Fruit fly (Drosophila melanogaster) whole organism, embryonic: Measurements from ENCODE around the gene alpha-Man-Ia.
A peak's percentile ranks its signal among the peaks of the same experiment; 100 is the strongest.

Experiments used
- Atf3 ChIP-seq: fragments of 200-800 bp; sonication (Bioruptor generic); optimal IDR thresholded peaks from 3 replicates; lab custom pipeline; 2016; ENCODE audit warnings: missing biosample characterization, missing genetic modification characterization
- CG10147 ChIP-seq: fragments of 200-800 bp; sonication (Bioruptor generic); optimal IDR thresholded peaks from 2 replicates; lab custom pipeline; 2019; ENCODE audit warnings: missing biosample characterization, mild to moderate bottlenecking, missing genetic modification characterization, moderate library complexity
- CG11093 ChIP-seq: fragments of 200-800 bp; sonication (Bioruptor generic); IDR thresholded peaks from 3 replicates; pipeline ENCODE4 v1.3.6; 2022; ENCODE audit warnings: missing biosample characterization, missing genetic modification characterization
- CG11456 ChIP-seq: fragments of 200-800 bp; sonication (Bioruptor generic); IDR thresholded peaks from 3 replicates; pipeline ENCODE4 v1.3.6; 2022; ENCODE audit warnings: missing biosample characterization, missing genetic modification characterization
- CG12659 ChIP-seq: fragments of 200-800 bp; sonication (Bioruptor generic); optimal IDR thresholded peaks from 3 replicates; lab custom pipeline; 2017; ENCODE audit warnings: mild to moderate bottlenecking, missing biosample characterization, missing genetic modification reagents, missing genetic modification characterization
- CG12769 ChIP-seq: fragments of 200-800 bp; sonication (Bioruptor generic); optimal IDR thresholded peaks from 2 replicates; lab custom pipeline; 2019; ENCODE audit warnings: missing biosample characterization, mild to moderate bottlenecking, missing genetic modification characterization, moderate library complexity
- CG13775 ChIP-seq: fragments of 200-800 bp; sonication (Bioruptor generic); optimal IDR thresholded peaks from 3 replicates; lab custom pipeline; 2017; ENCODE audit warnings: missing biosample characterization, mild to moderate bottlenecking, missing genetic modification characterization
- CG14710 ChIP-seq: fragments of 200-800 bp; sonication (Bioruptor generic); optimal IDR thresholded peaks from 3 replicates; lab custom pipeline; 2019; ENCODE audit warnings: missing biosample characterization, mild to moderate bottlenecking, missing genetic modification characterization, moderate library complexity
- CG15269 ChIP-seq: fragments of 200-800 bp; sonication (Bioruptor generic); optimal IDR thresholded peaks from 2 replicates; lab custom pipeline; 2018; ENCODE audit warnings: missing biosample characterization, mild to moderate bottlenecking, missing genetic modification characterization, moderate library complexity
- CG16813 ChIP-seq: fragments of 200-800 bp; sonication (Bioruptor generic); IDR thresholded peaks from 3 replicates; pipeline ENCODE4 v1.3.6; 2022; ENCODE audit warnings: missing biosample characterization, missing genetic modification characterization; ENCODE audit not compliant: partially characterized antibody
- CG18599 ChIP-seq: fragments of 200-800 bp; sonication (Bioruptor generic); optimal IDR thresholded peaks from 3 replicates; lab custom pipeline; 2017; ENCODE audit warnings: missing biosample characterization, missing genetic modification characterization, mild to moderate bottlenecking, moderate library complexity, missing genetic modification reagents
- CG2875 ChIP-seq: fragments of 200-800 bp; sonication (Bioruptor generic); optimal IDR thresholded peaks from 2 replicates; lab custom pipeline; 2017; ENCODE audit warnings: missing biosample characterization, mild to moderate bottlenecking, missing genetic modification characterization, missing genetic modification reagents
- CG32767 ChIP-seq: fragments of 200-800 bp; sonication (Bioruptor generic); IDR thresholded peaks from 2 replicates; pipeline ENCODE4 v1.3.6; 2022; ENCODE audit warnings: missing biosample characterization, missing genetic modification characterization
- CG33213 ChIP-seq: fragments of 200-800 bp; sonication (Bioruptor generic); optimal IDR thresholded peaks from 3 replicates; lab custom pipeline; 2016; ENCODE audit warnings: missing biosample characterization, missing genetic modification characterization
- CG3726 ChIP-seq: fragments of 200-800 bp; sonication (Bioruptor generic); IDR thresholded peaks from 3 replicates; pipeline ENCODE4, ENCODE4 v1.3.6; 2022; ENCODE audit warnings: missing biosample characterization, missing genetic modification characterization
- CG4404 ChIP-seq: fragments of 200-800 bp; sonication (Bioruptor generic); IDR thresholded peaks from 2 replicates; pipeline ENCODE4 v1.3.6; 2022; ENCODE audit warnings: missing biosample characterization, missing genetic modification characterization
- CG4854 ChIP-seq: fragments of 200-800 bp; sonication (Bioruptor generic); optimal IDR thresholded peaks from 2 replicates; lab custom pipeline; 2016; ENCODE audit warnings: missing biosample characterization, missing genetic modification characterization, inconsistent platforms
- CG6689 ChIP-seq: fragments of 200-800 bp; sonication (Bioruptor generic); IDR thresholded peaks from 2 replicates; pipeline ENCODE4 v1.3.6; 2022; ENCODE audit warnings: missing biosample characterization, missing genetic modification characterization
- CG8290 ChIP-seq, 3 experiments: fragments of 200-800 bp; sonication (Bioruptor generic); optimal IDR thresholded peaks; 2 replicates each; lab custom pipeline; 2016 to 2019; ENCODE audit warnings: missing biosample characterization in 3 of 3, missing genetic modification characterization in 3 of 3, mild to moderate bottlenecking in 2 of 3, moderate library complexity in 1 of 3
- CTCF ChIP-seq: fragments of 200-800 bp; sonication (Bioruptor generic); optimal IDR thresholded peaks from 2 replicates; lab custom pipeline; 2017; ENCODE audit warnings: missing biosample characterization, mild to moderate bottlenecking, missing genetic modification characterization, moderate library complexity
- CoRest ChIP-seq: fragments of 200-800 bp; sonication (Bioruptor generic); optimal IDR thresholded peaks from 3 replicates; lab custom pipeline; 2018; ENCODE audit warnings: missing biosample characterization, mild to moderate bottlenecking, missing genetic modification characterization, moderate library complexity
- D ChIP-seq, 2 experiments: fragments of 200-800 bp in 1 of 2; fragments of >200 bp in 1 of 2; sonication (Bioruptor generic) in 1 of 2; optimal IDR thresholded peaks; 2 replicates in 1 of 2; 3 replicates in 1 of 2; lab custom pipeline; 2017; ENCODE audit warnings: mild to moderate bottlenecking in 1 of 2, missing biosample characterization in 1 of 2, missing genetic modification characterization in 1 of 2, missing genetic modification reagents in 1 of 2
- Dp ChIP-seq: fragments of 200-800 bp; sonication (Bioruptor generic); optimal IDR thresholded peaks from 2 replicates; lab custom pipeline; 2018; ENCODE audit warnings: missing biosample characterization, mild to moderate bottlenecking, missing genetic modification characterization, moderate library complexity
- Elba2 ChIP-seq: fragments of 200-800 bp; sonication (Bioruptor generic); optimal IDR thresholded peaks from 3 replicates; lab custom pipeline; 2016; ENCODE audit warnings: missing biosample characterization, missing genetic modification characterization
- Fer1 ChIP-seq: fragments of 200-800 bp; sonication (Bioruptor generic); optimal IDR thresholded peaks from 2 replicates; lab custom pipeline; 2017; ENCODE audit warnings: missing biosample characterization, mild to moderate bottlenecking, missing genetic modification characterization
- H2.0 ChIP-seq: fragments of 200-800 bp; sonication (Bioruptor generic); IDR thresholded peaks from 2 replicates; pipeline ENCODE4 v1.3.6; 2022; ENCODE audit warnings: missing biosample characterization, missing genetic modification characterization
- Hey ChIP-seq: fragments of 200-800 bp; sonication (Bioruptor generic); optimal IDR thresholded peaks from 3 replicates; lab custom pipeline; 2018; ENCODE audit warnings: missing biosample characterization, mild to moderate bottlenecking, missing genetic modification characterization
- Hr39 ChIP-seq: fragments of >200 bp; optimal IDR thresholded peaks from 2 replicates; lab custom pipeline; 2017
- Lpt ChIP-seq: fragments of >200 bp; optimal IDR thresholded peaks from 2 replicates; lab custom pipeline; 2018; ENCODE audit warnings: missing biosample characterization, missing genetic modification characterization
- Mad ChIP-seq: fragments of 200-800 bp; sonication (Bioruptor generic); optimal IDR thresholded peaks from 2 replicates; lab custom pipeline; 2016; ENCODE audit warnings: missing biosample characterization, missing genetic modification characterization
- Mes4 ChIP-seq: fragments of 200-800 bp; sonication (Bioruptor generic); optimal IDR thresholded peaks from 2 replicates; lab custom pipeline; 2016; ENCODE audit warnings: missing biosample characterization, missing genetic modification characterization
- Mrtf ChIP-seq: fragments of 200-800 bp; sonication (Bioruptor generic); IDR thresholded peaks from 3 replicates; pipeline ENCODE4 v1.3.6; 2022; ENCODE audit warnings: missing biosample characterization, missing genetic modification characterization
- NK7.1 ChIP-seq: fragments of 200-800 bp; sonication (Bioruptor generic); optimal IDR thresholded peaks from 3 replicates; lab custom pipeline; 2016; ENCODE audit warnings: missing biosample characterization, missing genetic modification characterization
- ac ChIP-seq: fragments of 200-800 bp; sonication (Bioruptor generic); optimal IDR thresholded peaks from 3 replicates; lab custom pipeline; 2017; ENCODE audit warnings: missing biosample characterization, mild to moderate bottlenecking, missing genetic modification characterization
- amos ChIP-seq: fragments of 200-800 bp; sonication (Bioruptor generic); IDR thresholded peaks from 2 replicates; pipeline ENCODE4 v1.3.6; 2022; ENCODE audit warnings: missing biosample characterization, missing genetic modification characterization; ENCODE audit not compliant: partially characterized antibody
- bcd ChIP-seq: fragments of 200-800 bp; sonication (Bioruptor generic); optimal IDR thresholded peaks from 2 replicates; lab custom pipeline; 2017; ENCODE audit warnings: missing biosample characterization, mild to moderate bottlenecking, missing genetic modification characterization
- bowl ChIP-seq: fragments of 200-800 bp; sonication (Bioruptor generic); IDR thresholded peaks from 2 replicates; pipeline ENCODE4 v1.3.6; 2022; ENCODE audit warnings: missing biosample characterization, missing genetic modification characterization
- cwo ChIP-seq: fragments of 200-800 bp; sonication (Bioruptor generic); optimal IDR thresholded peaks from 3 replicates; lab custom pipeline; 2017; ENCODE audit warnings: missing biosample characterization, missing genetic modification characterization, mild to moderate bottlenecking, moderate library complexity, missing genetic modification reagents
- dati ChIP-seq: fragments of 200-800 bp; sonication (Bioruptor generic); IDR thresholded peaks from 2 replicates; pipeline ENCODE4 v1.3.6; 2022; ENCODE audit warnings: missing biosample characterization, missing genetic modification characterization
- emc ChIP-seq: fragments of 200-800 bp; sonication (Bioruptor generic); optimal IDR thresholded peaks from 2 replicates; lab custom pipeline; 2016; ENCODE audit warnings: missing biosample characterization, missing genetic modification characterization
- ems ChIP-seq: fragments of 200-800 bp; sonication (Bioruptor generic); optimal IDR thresholded peaks from 3 replicates; lab custom pipeline; 2016; ENCODE audit warnings: missing biosample characterization, missing genetic modification characterization
- gem ChIP-seq: fragments of 200-800 bp; sonication (Bioruptor generic); optimal IDR thresholded peaks from 2 replicates; lab custom pipeline; 2019; ENCODE audit warnings: missing biosample characterization, mild to moderate bottlenecking, missing genetic modification characterization, moderate library complexity
- gt ChIP-seq: fragments of 200-800 bp; sonication (Bioruptor generic); IDR thresholded peaks from 2 replicates; pipeline ENCODE4 v1.3.6; 2022; ENCODE audit warnings: missing biosample characterization, missing genetic modification characterization
- hb ChIP-seq: fragments of 200-800 bp; sonication (Bioruptor generic); IDR thresholded peaks from 3 replicates; pipeline ENCODE4 v1.3.6; 2022; ENCODE audit warnings: missing biosample characterization, missing genetic modification characterization; ENCODE audit not compliant: partially characterized antibody
- her ChIP-seq: fragments of 200-800 bp; sonication (Bioruptor generic); optimal IDR thresholded peaks from 2 replicates; lab custom pipeline; 2016; ENCODE audit warnings: missing biosample characterization, missing genetic modification characterization
- kay ChIP-seq: fragments of 200-800 bp; sonication (Bioruptor generic); optimal IDR thresholded peaks from 2 replicates; lab custom pipeline; 2016; ENCODE audit warnings: missing biosample characterization, missing genetic modification characterization
- mirr ChIP-seq: fragments of 200-800 bp; sonication (Bioruptor generic); optimal IDR thresholded peaks from 3 replicates; lab custom pipeline; 2018; ENCODE audit warnings: missing biosample characterization, mild to moderate bottlenecking, missing genetic modification characterization
- ranshi ChIP-seq: fragments of 200-800 bp; sonication (Bioruptor generic); IDR thresholded peaks from 2 replicates; pipeline ENCODE4 v1.3.6; 2022; ENCODE audit warnings: missing biosample characterization, missing genetic modification characterization
- sr ChIP-seq: fragments of 200-800 bp; sonication (Bioruptor generic); IDR thresholded peaks from 3 replicates; pipeline ENCODE4 v1.3.6; 2022; ENCODE audit warnings: missing biosample characterization, missing genetic modification characterization
- usp ChIP-seq: fragments of >200 bp; optimal IDR thresholded peaks from 2 replicates; lab custom pipeline; 2017; ENCODE audit warnings: missing biosample characterization, missing genetic modification characterization
- zfh2 ChIP-seq: fragments of 200-800 bp; sonication (Bioruptor generic); optimal IDR thresholded peaks from 2 replicates; lab custom pipeline; 2016; ENCODE audit warnings: missing biosample characterization, missing genetic modification characterization

The alpha-Man-Ia gene

dm6 chrX:10232497-10232896, 93.3 kb downstream of the alpha-Man-Ia start (continued):
- TF ChIP-seq CG18599 (GFP tag; lab: Kevin White, UChicago) (peak; percentile 42), her (GFP tag; lab: Kevin White, UChicago) (peak; percentile 7), CG14710 (tag; lab: Kevin White, UChicago) (no peak), Dp (GFP tag; lab: Kevin White, UChicago) (no peak), amos (GFP tag; lab: Robert Waterston, UW) (no peak), CG2875 (GFP tag; lab: Kevin White, UChicago) (peak; percentile 68), sr (no peak), CG15269 (peak; percentile 92), zfh2 (GFP tag; lab: Kevin White, UChicago) (peak; percentile 35), Elba2 (no peak), Mrtf (GFP tag; lab: Robert Waterston, UW) (peak; percentile 66; the same call in 2 of the 3 replicates), Hr39 (lab: Kevin White, UChicago) (no peak), CG32767 (GFP tag; lab: Robert Waterston, UW) (peak; percentile 73), gt (GFP tag; lab: Robert Waterston, UW) (no peak), CG13775 (GFP tag; lab: Kevin White, UChicago) (peak; percentile 62), usp (GFP tag; lab: Kevin White, UChicago) (no peak), CG33213 (GFP tag; lab: Kevin White, UChicago) (no peak), H2.0 (GFP tag; lab: Robert Waterston, UW) (peak; percentile 49; the same call in 1 of the 2 replicates), hb (GFP tag; lab: Robert Waterston, UW) (no peak), Lpt (GFP tag; lab: Kevin White, UChicago) (no peak), ranshi (GFP tag; lab: Robert Waterston, UW) (peak; percentile 64), Mad (GFP tag; lab: Kevin White, UChicago) (peak; percentile 24), bcd (GFP tag; lab: Kevin White, UChicago) (peak; percentile 67), CG4404 (GFP tag; lab: Robert Waterston, UW) (no peak), CG11093 (GFP tag; lab: Robert Waterston, UW) (0 out of 3 replicates have a peak, but pooled peaks have one; percentile 34), bowl (peak; percentile 36; the same call in 1 of the 2 replicates), CG16813 (no peak), Mes4 (peak; percentile 53), NK7.1 (peak; percentile 4), Atf3 (GFP tag; lab: Kevin White, UChicago) (peak; percentile 26), cwo (peak; percentile 59), D (optimal IDR thresholded peaks at IDR 0.05; lab: Kevin White, UChicago) (no peak), D (GFP tag; optimal IDR thresholded peaks at IDR 0.05; lab: Kevin White, UChicago) (peak; percentile 69), CG8290 (GFP tag; optimal IDR thresholded peaks at IDR 0.05; lab: Kevin White, UChicago) (no peak), CG8290 (tag; optimal IDR thresholded peaks at IDR 0.05; lab: Kevin White, UChicago) (no peak), dati (GFP tag; lab: Robert Waterston, UW) (no peak), kay (peak; percentile 43), CG11456 (GFP tag; lab: Robert Waterston, UW) (no peak), CG12769 (tag; lab: Kevin White, UChicago) (peak; percentile 12), CoRest (tag; lab: Kevin White, UChicago) (peak; percentile 88), CTCF (GFP tag; lab: Kevin White, UChicago) (peak; percentile 36), CG10147 (peak; percentile 84), Fer1 (GFP tag; lab: Kevin White, UChicago) (peak; percentile 80), ems (GFP tag; lab: Kevin White, UChicago) (peak; percentile 48), CG6689 (GFP tag; lab: Robert Waterston, UW) (peak; percentile 80), ac (GFP tag; lab: Kevin White, UChicago) (no peak), CG4854 (GFP tag; lab: Kevin White, UChicago) (no peak), gem (peak; percentile 93), mirr (no peak), Hey (tag; lab: Kevin White, UChicago) (no peak), emc (no peak), CG12659 (peak; percentile 86), CG3726 (0 out of 3 replicates have a peak, but pooled peaks have one; percentile 59)
